Fruit fly (Drosophila melanogaster) S2 (cell line): ENCODE measurements around the gene CG43063.

Source experiments
- CG8478 ChIP-seq: fragments of >200 bp; optimal IDR thresholded peaks from 2 replicates; lab custom pipeline; 2018
- CTCF ChIP-seq, 2 experiments: fragments of >200 bp; optimal IDR thresholded peaks; 2 replicates each; lab custom pipeline; 2018

dm6 chr3R:13056553-13056952 lies 29.5 kb upstream of the CG43063 start:
- no peak for TF ChIP-seq CTCF (optimal IDR thresholded peaks at IDR 0.05; lab: Kevin White, UChicago)
- TF ChIP-seq CG8478 (lab: Kevin White, UChicago), result no peak
